Fruit fly (Drosophila melanogaster) whole organism, embryonic: ENCODE measurements around the gene Cht2.

Experiments used
- Bteb2 ChIP-seq: fragments of 200-800 bp; sonication (Bioruptor generic); optimal IDR thresholded peaks from 2 replicates; lab custom pipeline; 2016; ENCODE audit warnings: missing biosample characterization, missing genetic modification characterization
- CG17912 ChIP-seq: fragments of 200-800 bp; sonication (Bioruptor generic); optimal IDR thresholded peaks from 2 replicates; lab custom pipeline; 2018; ENCODE audit warnings: missing biosample characterization, mild to moderate bottlenecking, missing genetic modification characterization
- CG2129 ChIP-seq: fragments of 200-800 bp; sonication (Bioruptor generic); IDR thresholded peaks from 2 replicates; pipeline ENCODE4 v1.3.6; 2022; ENCODE audit warnings: missing biosample characterization, missing genetic modification characterization; ENCODE audit not compliant: partially characterized antibody
- CG2202 ChIP-seq: fragments of 200-800 bp; sonication (Bioruptor generic); optimal IDR thresholded peaks from 2 replicates; lab custom pipeline; 2018; ENCODE audit warnings: missing biosample characterization, mild to moderate bottlenecking, missing genetic modification characterization
- CG4820 ChIP-seq: fragments of 200-800 bp; sonication (Bioruptor generic); optimal IDR thresholded peaks from 3 replicates; lab custom pipeline; 2016; ENCODE audit warnings: missing biosample characterization, missing genetic modification characterization
- CG6254 ChIP-seq: fragments of 200-800 bp; sonication (Bioruptor generic); optimal IDR thresholded peaks from 3 replicates; lab custom pipeline; 2017; ENCODE audit warnings: mild to moderate bottlenecking, missing biosample characterization, missing genetic modification reagents, missing genetic modification characterization
- CG8089 ChIP-seq: fragments of 200-800 bp; sonication (Bioruptor generic); optimal IDR thresholded peaks from 3 replicates; lab custom pipeline; 2016; ENCODE audit warnings: missing biosample characterization, missing genetic modification characterization
- CG9932 ChIP-seq: fragments of 200-800 bp; sonication (Bioruptor generic); IDR thresholded peaks from 2 replicates; pipeline ENCODE4 v1.3.6; 2022; ENCODE audit warnings: missing biosample characterization, missing genetic modification characterization
- Dll ChIP-seq: fragments of 200-800 bp; sonication (Bioruptor generic); IDR thresholded peaks from 4 replicates; pipeline ENCODE4 v1.3.6; 2022; ENCODE audit warnings: missing biosample characterization, missing genetic modification characterization; ENCODE audit not compliant: partially characterized antibody
- Ets97D ChIP-seq: fragments of 200-800 bp; sonication (Bioruptor generic); optimal IDR thresholded peaks from 3 replicates; lab custom pipeline; 2016; ENCODE audit warnings: missing biosample characterization, missing genetic modification characterization
- GATAe ChIP-seq: fragments of 200-800 bp; sonication (Bioruptor generic); conservative IDR thresholded peaks from 2 replicates; pipeline ENCODE4 v1.3.6; 2022; ENCODE audit warnings: missing biosample characterization, missing genetic modification characterization
- H15 ChIP-seq: fragments of 200-800 bp; sonication (Bioruptor generic); IDR thresholded peaks from 3 replicates; pipeline ENCODE4 v1.3.6; 2022; ENCODE audit warnings: missing biosample characterization, missing genetic modification characterization
- HLHmδ ChIP-seq: fragments of 200-800 bp; sonication (Bioruptor generic); optimal IDR thresholded peaks from 2 replicates; lab custom pipeline; 2018; ENCODE audit warnings: missing biosample characterization, mild to moderate bottlenecking, missing genetic modification characterization, moderate library complexity
- Hey ChIP-seq: fragments of 200-800 bp; sonication (Bioruptor generic); optimal IDR thresholded peaks from 3 replicates; lab custom pipeline; 2018; ENCODE audit warnings: missing biosample characterization, mild to moderate bottlenecking, missing genetic modification characterization
- Hr39 ChIP-seq: fragments of >200 bp; optimal IDR thresholded peaks from 2 replicates; lab custom pipeline; 2017
- Myb ChIP-seq: fragments of 200-800 bp; sonication (Bioruptor generic); optimal IDR thresholded peaks from 2 replicates; lab custom pipeline; 2016; ENCODE audit warnings: missing biosample characterization, missing genetic modification characterization
- NK7.1 ChIP-seq: fragments of 200-800 bp; sonication (Bioruptor generic); optimal IDR thresholded peaks from 3 replicates; lab custom pipeline; 2016; ENCODE audit warnings: missing biosample characterization, missing genetic modification characterization
- Opbp ChIP-seq: fragments of 200-800 bp; sonication (Bioruptor generic); IDR thresholded peaks from 3 replicates; pipeline ENCODE4 v1.3.6; 2022; ENCODE audit warnings: missing biosample characterization, missing genetic modification characterization; ENCODE audit not compliant: partially characterized antibody
- Pdp1 ChIP-seq, 2 experiments: fragments of 200-800 bp; sonication (Bioruptor generic); optimal IDR thresholded peaks; 3 replicates each; lab custom pipeline; 2016; ENCODE audit warnings: missing biosample characterization in 2 of 2, missing genetic modification characterization in 2 of 2, mild to moderate bottlenecking in 1 of 2, moderate library complexity in 1 of 2
- Sox100B ChIP-seq: fragments of 200-800 bp; sonication (Bioruptor generic); optimal IDR thresholded peaks from 3 replicates; lab custom pipeline; 2018; ENCODE audit warnings: missing biosample characterization, mild to moderate bottlenecking, missing genetic modification characterization
- Taf1 ChIP-seq: fragments of 200-800 bp; sonication (Bioruptor generic); IDR thresholded peaks from 2 replicates; pipeline ENCODE4 v1.3.6; 2022; ENCODE audit warnings: missing biosample characterization, missing genetic modification characterization
- cas ChIP-seq: fragments of 200-800 bp; sonication (Bioruptor generic); IDR thresholded peaks from 2 replicates; pipeline ENCODE4 v1.3.6; 2022; ENCODE audit warnings: missing biosample characterization, missing genetic modification characterization
- chm ChIP-seq: fragments of 200-800 bp; sonication (Bioruptor generic); IDR thresholded peaks from 2 replicates; pipeline ENCODE4 v1.3.6; 2022; ENCODE audit warnings: missing biosample characterization, missing genetic modification characterization
- corto ChIP-seq: fragments of 200-800 bp; sonication (Bioruptor generic); optimal IDR thresholded peaks from 2 replicates; lab custom pipeline; 2016; ENCODE audit warnings: missing biosample characterization, mild to moderate bottlenecking, missing genetic modification characterization, moderate library complexity
- croc ChIP-seq: fragments of 200-800 bp; sonication (Bioruptor generic); conservative IDR thresholded peaks from 3 replicates; pipeline ENCODE4 v1.3.6; 2022; ENCODE audit warnings: missing biosample characterization, missing genetic modification characterization
- crp ChIP-seq, 2 experiments: fragments of 200-800 bp; sonication (Bioruptor generic); optimal IDR thresholded peaks; 2 replicates in 1 of 2; 3 replicates in 1 of 2; lab custom pipeline; 2017; ENCODE audit warnings: missing biosample characterization in 2 of 2, missing genetic modification characterization in 2 of 2, mild to moderate bottlenecking in 1 of 2, moderate library complexity in 1 of 2
- disco-r ChIP-seq: fragments of 200-800 bp; sonication (Bioruptor generic); optimal IDR thresholded peaks from 2 replicates; lab custom pipeline; 2016; ENCODE audit warnings: missing biosample characterization, missing genetic modification characterization
- dpn ChIP-seq, 2 experiments: fragments of 200-800 bp; sonication (Bioruptor generic); optimal IDR thresholded peaks; 3 replicates each; lab custom pipeline; 2016; ENCODE audit warnings: missing biosample characterization in 2 of 2, missing genetic modification characterization in 2 of 2
- exex ChIP-seq: fragments of 200-800 bp; sonication (Bioruptor generic); optimal IDR thresholded peaks from 4 replicates; lab custom pipeline; 2018; ENCODE audit warnings: missing biosample characterization, mild to moderate bottlenecking, missing genetic modification characterization, moderate library complexity
- fd3F ChIP-seq: fragments of 200-800 bp; sonication (Bioruptor generic); optimal IDR thresholded peaks from 2 replicates; lab custom pipeline; 2018; ENCODE audit warnings: missing biosample characterization, mild to moderate bottlenecking, missing genetic modification characterization, moderate library complexity
- fd64A ChIP-seq: fragments of 200-800 bp; sonication (Bioruptor generic); optimal IDR thresholded peaks from 3 replicates; lab custom pipeline; 2018; ENCODE audit warnings: missing biosample characterization, mild to moderate bottlenecking, missing genetic modification characterization
- gcm2 ChIP-seq: fragments of 200-800 bp; sonication (Bioruptor generic); optimal IDR thresholded peaks from 2 replicates; lab custom pipeline; 2016; ENCODE audit warnings: missing biosample characterization, missing genetic modification characterization
- gem ChIP-seq: fragments of 200-800 bp; sonication (Bioruptor generic); optimal IDR thresholded peaks from 2 replicates; lab custom pipeline; 2019; ENCODE audit warnings: missing biosample characterization, mild to moderate bottlenecking, missing genetic modification characterization, moderate library complexity
- grn ChIP-seq: fragments of 200-800 bp; sonication (Bioruptor generic); optimal IDR thresholded peaks from 3 replicates; lab custom pipeline; 2017; ENCODE audit warnings: missing biosample characterization, missing genetic modification characterization
- kay ChIP-seq: fragments of 200-800 bp; sonication (Bioruptor generic); optimal IDR thresholded peaks from 2 replicates; lab custom pipeline; 2016; ENCODE audit warnings: missing biosample characterization, missing genetic modification characterization
- lab ChIP-seq: fragments of 200-800 bp; sonication (Bioruptor generic); optimal IDR thresholded peaks from 3 replicates; lab custom pipeline; 2017; ENCODE audit warnings: missing biosample characterization, missing genetic modification characterization, mild to moderate bottlenecking, moderate library complexity, missing genetic modification reagents
- mirr ChIP-seq: fragments of 200-800 bp; sonication (Bioruptor generic); optimal IDR thresholded peaks from 3 replicates; lab custom pipeline; 2018; ENCODE audit warnings: missing biosample characterization, mild to moderate bottlenecking, missing genetic modification characterization
- onecut ChIP-seq: fragments of 200-800 bp; sonication (Bioruptor generic); IDR thresholded peaks from 2 replicates; pipeline ENCODE4 v1.3.6; 2022; ENCODE audit warnings: missing biosample characterization, missing genetic modification characterization
- otp ChIP-seq: fragments of 200-800 bp; sonication (Bioruptor generic); IDR thresholded peaks from 3 replicates; pipeline ENCODE4, ENCODE4 v1.3.6; 2022; ENCODE audit warnings: missing biosample characterization, missing genetic modification characterization
- pan ChIP-seq, 4 experiments: fragments of >200 bp in 3 of 4; fragments of 200-800 bp in 1 of 4; sonication (Bioruptor generic) in 1 of 4; optimal IDR thresholded peaks in 3 of 4; IDR thresholded peaks in 1 of 4; 2 replicates each; pipeline versions ENCODE4 v1.3.6 to Lab custom; 2017 to 2022; ENCODE audit warnings: missing biosample characterization in 2 of 4, missing genetic modification characterization in 2 of 4, mixed read lengths in 1 of 4
- pfk ChIP-seq: fragments of 200-800 bp; sonication (Bioruptor generic); optimal IDR thresholded peaks from 2 replicates; lab custom pipeline; 2018; ENCODE audit warnings: missing biosample characterization, mild to moderate bottlenecking, missing genetic modification characterization, moderate library complexity
- pho ChIP-seq: fragments of 200-800 bp; sonication (Bioruptor generic); optimal IDR thresholded peaks from 2 replicates; lab custom pipeline; 2016; ENCODE audit warnings: missing biosample characterization, missing genetic modification characterization
- sd ChIP-seq: fragments of 200-800 bp; sonication (Bioruptor generic); optimal IDR thresholded peaks from 3 replicates; lab custom pipeline; 2018; ENCODE audit warnings: missing biosample characterization, mild to moderate bottlenecking, missing genetic modification characterization, moderate library complexity
- slp2 ChIP-seq: fragments of 200-800 bp; sonication (Bioruptor generic); optimal IDR thresholded peaks from 2 replicates; lab custom pipeline; 2016; ENCODE audit warnings: missing biosample characterization, missing genetic modification characterization
- sqz ChIP-seq: fragments of 200-800 bp; sonication (Bioruptor generic); optimal IDR thresholded peaks from 3 replicates; lab custom pipeline; 2018; ENCODE audit warnings: missing biosample characterization, mild to moderate bottlenecking, missing genetic modification characterization
- sug ChIP-seq: fragments of 200-800 bp; optimal IDR thresholded peaks from 2 replicates; lab custom pipeline; 2019; ENCODE audit warnings: missing biosample characterization, mild to moderate bottlenecking, missing genetic modification characterization, moderate library complexity
- tgo ChIP-seq: fragments of 200-800 bp; sonication (Bioruptor generic); IDR thresholded peaks from 3 replicates; pipeline ENCODE4 v1.3.6; 2022; ENCODE audit warnings: missing biosample characterization, missing genetic modification characterization
- zfh2 ChIP-seq: fragments of 200-800 bp; sonication (Bioruptor generic); optimal IDR thresholded peaks from 2 replicates; lab custom pipeline; 2016; ENCODE audit warnings: missing biosample characterization, missing genetic modification characterization

Gene Cht2

dm6 chr3L:1794164-1794942 lies 38.6 kb upstream of the Cht2 start (continued):
- peak; percentile 57; the same call in 1 of the 3 replicates for TF ChIP-seq otp
- TF ChIP-seq croc = no peak

dm6 chr3L:1789339-1789738 lies 33.6 kb upstream of the Cht2 start:
- TF ChIP-seq CG9932 (GFP tag; lab: Robert Waterston, UW) (no peak), gem (tag; lab: Kevin White, UChicago) (no peak), onecut (no peak), Bteb2 (GFP tag; lab: Kevin White, UChicago) (no peak), HLHmδ (GFP tag; lab: Kevin White, UChicago) (no peak), Hr39 (no peak), disco-r (GFP tag; lab: Kevin White, UChicago) (no peak), CG6254 (GFP tag; lab: Kevin White, UChicago) (no peak), Myb (GFP tag; lab: Kevin White, UChicago) (no peak), exex (tag; lab: Kevin White, UChicago) (peak; percentile 69), zfh2 (GFP tag; lab: Kevin White, UChicago) (no peak), Dll (GFP tag; lab: Robert Waterston, UW) (no peak), CG8089 (GFP tag; lab: Kevin White, UChicago) (no peak), pan (optimal IDR thresholded peaks at IDR 0.05; lab: Kevin White, UChicago) (no peak), pan (GFP tag; optimal IDR thresholded peaks at IDR 0.05 in 1 of 2, IDR thresholded peaks at IDR 0.05 in 1 of 2) (no peak), cas (GFP tag; lab: Robert Waterston, UW) (no peak), GATAe (GFP tag; lab: Robert Waterston, UW) (peak; percentile 57), pho (GFP tag; lab: Kevin White, UChicago) (no peak), CG17912 (GFP tag; lab: Kevin White, UChicago) (no peak), grn (GFP tag; lab: Kevin White, UChicago) (peak; percentile 3), sug (peak; percentile 66), Taf1 (GFP tag; lab: Robert Waterston, UW) (no peak), crp (GFP tag; optimal IDR thresholded peaks at IDR 0.05; lab: Kevin White, UChicago) (no peak), mirr (GFP tag; lab: Kevin White, UChicago) (peak; percentile 34), fd64A (no peak), H15 (GFP tag; lab: Robert Waterston, UW) (no peak), chm (GFP tag; lab: Robert Waterston, UW) (no peak), sd (tag; lab: Kevin White, UChicago) (peak; percentile 78), Sox100B (no peak), slp2 (GFP tag; lab: Kevin White, UChicago) (no peak), lab (no peak), gcm2 (GFP tag; lab: Kevin White, UChicago) (no peak), sqz (GFP tag; lab: Kevin White, UChicago) (no peak), kay (GFP tag; lab: Kevin White, UChicago) (peak; percentile 28), fd3F (GFP tag; lab: Kevin White, UChicago) (no peak), tgo (GFP tag; lab: Robert Waterston, UW) (no peak), CG2129 (GFP tag; lab: Robert Waterston, UW) (no peak), NK7.1 (GFP tag; lab: Kevin White, UChicago) (no peak), CG2202 (no peak), pfk (GFP tag; lab: Kevin White, UChicago) (peak; percentile 55), Opbp (GFP tag; lab: Robert Waterston, UW) (no peak), Ets97D (GFP tag; lab: Kevin White, UChicago) (no peak), CG4820 (GFP tag; lab: Kevin White, UChicago) (no peak), Hey (peak; percentile 97), Pdp1 (GFP tag; optimal IDR thresholded peaks at IDR 0.05; lab: Kevin White, UChicago) (peak in 1 of 2 experiments; percentile 66), dpn (GFP tag; optimal IDR thresholded peaks at IDR 0.05; lab: Kevin White, UChicago) (no peak), corto (GFP tag; lab: Kevin White, UChicago) (no peak)
